Fruit fly (Drosophila melanogaster) whole organism, embryonic: ENCODE results near the gene CG17233.

Experiments
- ATbp ChIP-seq: fragments of 200-800 bp; sonication (Bioruptor generic); optimal IDR thresholded peaks from 2 replicates; lab custom pipeline; 2017; ENCODE audit warnings: missing biosample characterization, mild to moderate bottlenecking, missing genetic modification characterization, missing genetic modification reagents
- Bdp1 ChIP-seq: fragments of 200-800 bp; sonication (Bioruptor generic); optimal IDR thresholded peaks from 3 replicates; lab custom pipeline; 2016; ENCODE audit warnings: missing biosample characterization, missing genetic modification characterization
- CG11247 ChIP-seq: fragments of 200-800 bp; sonication (Bioruptor generic); IDR thresholded peaks from 2 replicates; pipeline ENCODE4 v1.3.6; 2022; ENCODE audit warnings: missing biosample characterization, missing genetic modification characterization
- CG11696 ChIP-seq: fragments of 200-800 bp; sonication (Bioruptor generic); IDR thresholded peaks from 2 replicates; pipeline ENCODE4 v1.3.6; 2022; ENCODE audit warnings: missing biosample characterization, missing genetic modification characterization
- CG13775 ChIP-seq: fragments of 200-800 bp; sonication (Bioruptor generic); optimal IDR thresholded peaks from 3 replicates; lab custom pipeline; 2017; ENCODE audit warnings: missing biosample characterization, mild to moderate bottlenecking, missing genetic modification characterization
- CG17612 ChIP-seq: fragments of 200-800 bp; sonication (Bioruptor generic); IDR thresholded peaks from 2 replicates; pipeline ENCODE4 v1.3.6; 2022; ENCODE audit warnings: missing biosample characterization, missing genetic modification characterization
- CG1792 ChIP-seq: fragments of 200-800 bp; sonication (Bioruptor generic); optimal IDR thresholded peaks from 2 replicates; lab custom pipeline; 2016; ENCODE audit warnings: missing biosample characterization, missing genetic modification characterization
- CG18599 ChIP-seq: fragments of 200-800 bp; sonication (Bioruptor generic); optimal IDR thresholded peaks from 3 replicates; lab custom pipeline; 2017; ENCODE audit warnings: missing biosample characterization, missing genetic modification characterization, mild to moderate bottlenecking, moderate library complexity, missing genetic modification reagents
- CG2199 ChIP-seq: fragments of 200-800 bp; sonication (Bioruptor generic); IDR thresholded peaks from 3 replicates; pipeline ENCODE4 v1.3.6; 2022; ENCODE audit warnings: missing biosample characterization, missing genetic modification characterization
- CG2712 ChIP-seq: fragments of 200-800 bp; optimal IDR thresholded peaks from 3 replicates; lab custom pipeline; 2019; ENCODE audit warnings: missing biosample characterization, mild to moderate bottlenecking, missing genetic modification characterization, moderate library complexity
- CG2875 ChIP-seq: fragments of 200-800 bp; sonication (Bioruptor generic); optimal IDR thresholded peaks from 2 replicates; lab custom pipeline; 2017; ENCODE audit warnings: missing biosample characterization, mild to moderate bottlenecking, missing genetic modification characterization, missing genetic modification reagents
- CG4328 ChIP-seq: fragments of 200-800 bp; sonication (Bioruptor generic); optimal IDR thresholded peaks from 3 replicates; lab custom pipeline; 2017; ENCODE audit warnings: missing biosample characterization, missing genetic modification reagents, missing genetic modification characterization
- CG6254 ChIP-seq: fragments of 200-800 bp; sonication (Bioruptor generic); optimal IDR thresholded peaks from 3 replicates; lab custom pipeline; 2017; ENCODE audit warnings: mild to moderate bottlenecking, missing biosample characterization, missing genetic modification reagents, missing genetic modification characterization
- CG6813 ChIP-seq: fragments of 200-800 bp; sonication (Bioruptor generic); optimal IDR thresholded peaks from 2 replicates; lab custom pipeline; 2017; ENCODE audit warnings: missing biosample characterization, missing genetic modification characterization, mild to moderate bottlenecking, moderate library complexity, missing genetic modification reagents
- CG7839 ChIP-seq: fragments of 200-800 bp; sonication (Bioruptor generic); optimal IDR thresholded peaks from 3 replicates; lab custom pipeline; 2018; ENCODE audit warnings: missing biosample characterization, mild to moderate bottlenecking, missing genetic modification characterization, moderate library complexity
- D ChIP-seq, 2 experiments: fragments of 200-800 bp in 1 of 2; fragments of >200 bp in 1 of 2; sonication (Bioruptor generic) in 1 of 2; optimal IDR thresholded peaks; 2 replicates in 1 of 2; 3 replicates in 1 of 2; lab custom pipeline; 2017; ENCODE audit warnings: mild to moderate bottlenecking in 1 of 2, missing biosample characterization in 1 of 2, missing genetic modification characterization in 1 of 2, missing genetic modification reagents in 1 of 2
- Dbx ChIP-seq: fragments of 200-800 bp; sonication (Bioruptor generic); IDR thresholded peaks from 3 replicates; pipeline ENCODE4 v1.3.6; 2022; ENCODE audit warnings: missing biosample characterization, missing genetic modification characterization
- Dref ChIP-seq: fragments of 200-800 bp; sonication (Bioruptor generic); IDR thresholded peaks from 2 replicates; pipeline ENCODE4 v1.3.6; 2022; ENCODE audit warnings: missing biosample characterization, missing genetic modification characterization
- E2f1 ChIP-seq: fragments of 200-800 bp; sonication (Bioruptor generic); IDR thresholded peaks from 2 replicates; pipeline ENCODE4 v1.3.6; 2022; ENCODE audit warnings: missing biosample characterization, missing genetic modification characterization
- ERR ChIP-seq: fragments of 200-800 bp; sonication (Bioruptor generic); optimal IDR thresholded peaks from 2 replicates; lab custom pipeline; 2016; ENCODE audit warnings: missing biosample characterization, missing genetic modification characterization
- HHEX ChIP-seq: fragments of 200-800 bp; sonication (Bioruptor generic); optimal IDR thresholded peaks from 3 replicates; lab custom pipeline; 2017; ENCODE audit warnings: missing biosample characterization, mild to moderate bottlenecking, missing genetic modification characterization, missing genetic modification reagents
- Hand ChIP-seq: fragments of 200-800 bp; sonication (Bioruptor generic); optimal IDR thresholded peaks from 2 replicates; lab custom pipeline; 2017; ENCODE audit warnings: mild to moderate bottlenecking, missing biosample characterization, missing genetic modification reagents, missing genetic modification characterization
- MESR4 ChIP-seq: fragments of 200-800 bp; sonication (Bioruptor generic); optimal IDR thresholded peaks from 2 replicates; lab custom pipeline; 2018; ENCODE audit warnings: missing biosample characterization, mild to moderate bottlenecking, missing genetic modification characterization, moderate library complexity
- MTF-1 ChIP-seq: fragments of 200-800 bp; sonication (Bioruptor generic); optimal IDR thresholded peaks from 2 replicates; lab custom pipeline; 2018; ENCODE audit warnings: missing biosample characterization, mild to moderate bottlenecking, missing genetic modification characterization, borderline replicate concordance
- NC2β ChIP-seq: fragments of 200-800 bp; sonication (Bioruptor generic); optimal IDR thresholded peaks from 2 replicates; lab custom pipeline; 2016; ENCODE audit warnings: missing biosample characterization, missing genetic modification characterization
- NfI ChIP-seq: fragments of 200-800 bp; sonication (Bioruptor generic); optimal IDR thresholded peaks from 3 replicates; lab custom pipeline; 2018; ENCODE audit warnings: missing biosample characterization, mild to moderate bottlenecking, missing genetic modification characterization, moderate library complexity
- Ravus ChIP-seq: fragments of 200-800 bp; sonication (Bioruptor generic); IDR thresholded peaks from 2 replicates; pipeline ENCODE4 v1.3.6; 2022; ENCODE audit warnings: missing biosample characterization, missing genetic modification characterization
- ase ChIP-seq: fragments of 200-800 bp; sonication (Bioruptor generic); IDR thresholded peaks from 3 replicates; pipeline ENCODE4 v1.3.6; 2022; ENCODE audit warnings: missing biosample characterization, missing genetic modification characterization
- bcd ChIP-seq: fragments of 200-800 bp; sonication (Bioruptor generic); optimal IDR thresholded peaks from 2 replicates; lab custom pipeline; 2017; ENCODE audit warnings: missing biosample characterization, mild to moderate bottlenecking, missing genetic modification characterization
- chif ChIP-seq, 2 experiments: fragments of 200-800 bp; sonication (Bioruptor generic); optimal IDR thresholded peaks; 3 replicates each; lab custom pipeline; 2016; ENCODE audit warnings: missing biosample characterization in 2 of 2, missing genetic modification characterization in 2 of 2
- crp ChIP-seq, 2 experiments: fragments of 200-800 bp; sonication (Bioruptor generic); optimal IDR thresholded peaks; 2 replicates in 1 of 2; 3 replicates in 1 of 2; lab custom pipeline; 2017; ENCODE audit warnings: missing biosample characterization in 2 of 2, missing genetic modification characterization in 2 of 2, mild to moderate bottlenecking in 1 of 2, moderate library complexity in 1 of 2
- dmrt99B ChIP-seq: fragments of 200-800 bp; sonication (Bioruptor generic); optimal IDR thresholded peaks from 2 replicates; lab custom pipeline; 2018; ENCODE audit warnings: missing biosample characterization, mild to moderate bottlenecking, missing genetic modification characterization, moderate library complexity
- esg ChIP-seq: fragments of 200-800 bp; sonication (Bioruptor generic); conservative IDR thresholded peaks from 2 replicates; pipeline ENCODE4 v1.3.6; 2022; ENCODE audit warnings: missing biosample characterization, missing genetic modification characterization
- ewg ChIP-seq: fragments of 200-800 bp; sonication (Bioruptor generic); optimal IDR thresholded peaks from 3 replicates; lab custom pipeline; 2017; ENCODE audit warnings: mild to moderate bottlenecking, missing biosample characterization, missing genetic modification reagents, missing genetic modification characterization
- gce ChIP-seq: fragments of 200-800 bp; sonication (Bioruptor generic); IDR thresholded peaks from 3 replicates; pipeline ENCODE4 v1.3.6; 2022; ENCODE audit warnings: missing biosample characterization, missing genetic modification characterization
- ham ChIP-seq: fragments of 200-800 bp; sonication (Bioruptor generic); IDR thresholded peaks from 2 replicates; pipeline ENCODE4 v1.3.6; 2022; ENCODE audit warnings: missing biosample characterization, missing genetic modification characterization
- inv ChIP-seq: fragments of 200-800 bp; sonication (Bioruptor generic); IDR thresholded peaks from 2 replicates; pipeline ENCODE4 v1.3.6; 2022; ENCODE audit warnings: missing biosample characterization, missing genetic modification characterization; ENCODE audit not compliant: partially characterized antibody
- jing ChIP-seq: fragments of 200-800 bp; sonication (Bioruptor generic); optimal IDR thresholded peaks from 2 replicates; lab custom pipeline; 2018; ENCODE audit warnings: missing biosample characterization, mild to moderate bottlenecking, missing genetic modification characterization
- ken ChIP-seq: fragments of 200-800 bp; sonication (Bioruptor generic); IDR thresholded peaks from 3 replicates; pipeline ENCODE4 v1.3.6; 2022; ENCODE audit warnings: missing biosample characterization, missing genetic modification characterization
- lmd ChIP-seq: fragments of 200-800 bp; sonication (Bioruptor generic); IDR thresholded peaks from 2 replicates; pipeline ENCODE4 v1.3.6; 2022; ENCODE audit warnings: missing biosample characterization, missing genetic modification characterization
- org-1 ChIP-seq: fragments of 200-800 bp; sonication (Bioruptor generic); optimal IDR thresholded peaks from 2 replicates; lab custom pipeline; 2017; ENCODE audit warnings: missing biosample characterization, missing genetic modification characterization
- p53 ChIP-seq: fragments of 200-800 bp; sonication (Bioruptor generic); optimal IDR thresholded peaks from 2 replicates; lab custom pipeline; 2016; ENCODE audit warnings: missing biosample characterization, missing genetic modification characterization
- ro ChIP-seq: fragments of 200-800 bp; sonication (Bioruptor generic); IDR thresholded peaks from 2 replicates; pipeline ENCODE4 v1.3.6; 2022; ENCODE audit warnings: missing biosample characterization, missing genetic modification characterization
- sens ChIP-seq: fragments of 200-800 bp; sonication (Bioruptor generic); peaks from one replicate; lab custom pipeline; 2016; ENCODE audit warnings: missing biosample characterization, missing genetic modification characterization
- sim ChIP-seq: fragments of 200-800 bp; sonication (Bioruptor generic); IDR thresholded peaks from 2 replicates; pipeline ENCODE4 v1.3.6; 2022; ENCODE audit warnings: missing biosample characterization, missing genetic modification characterization
- slbo ChIP-seq: fragments of 200-800 bp; sonication (Bioruptor generic); IDR thresholded peaks from 2 replicates; pipeline ENCODE4 v1.3.6; 2022; ENCODE audit warnings: missing biosample characterization, missing genetic modification characterization
- sr ChIP-seq: fragments of 200-800 bp; sonication (Bioruptor generic); IDR thresholded peaks from 3 replicates; pipeline ENCODE4 v1.3.6; 2022; ENCODE audit warnings: missing biosample characterization, missing genetic modification characterization
- tup ChIP-seq: fragments of 200-800 bp; sonication (Bioruptor generic); optimal IDR thresholded peaks from 2 replicates; lab custom pipeline; 2016; ENCODE audit warnings: missing biosample characterization, mild to moderate bottlenecking, missing genetic modification characterization, moderate library complexity
- zen2 ChIP-seq: fragments of 200-800 bp; sonication (Bioruptor generic); IDR thresholded peaks from 3 replicates; pipeline ENCODE4 v1.3.6; 2022; ENCODE audit warnings: missing biosample characterization, missing genetic modification characterization; ENCODE audit not compliant: partially characterized antibody
- zfh1 ChIP-seq: fragments of 200-800 bp; sonication (Bioruptor generic); IDR thresholded peaks from 3 replicates; pipeline ENCODE4 v1.3.6; 2022; ENCODE audit warnings: missing biosample characterization, missing genetic modification characterization

CG17233 gene

dm6 chr3L:20276615-20277014, 34.9 kb upstream of the CG17233 start (continued):
- TF ChIP-seq jing (no peak), p53 (GFP tag; lab: Kevin White, UChicago) (no peak), CG17612 (GFP tag; lab: Robert Waterston, UW) (no peak), crp (GFP tag; optimal IDR thresholded peaks at IDR 0.05; lab: Kevin White, UChicago) (no peak), esg (GFP tag; lab: Robert Waterston, UW) (no peak), Hand (peak; percentile 53), Dref (GFP tag; lab: Robert Waterston, UW) (no peak; the same call in 1 of the 2 replicates), sens (no peak), dmrt99B (tag; lab: Kevin White, UChicago) (peak; percentile 69), inv (GFP tag; lab: Robert Waterston, UW) (no peak), NC2β (GFP tag; lab: Kevin White, UChicago) (peak; percentile 1), CG2875 (GFP tag; lab: Kevin White, UChicago) (no peak), CG2199 (GFP tag; lab: Robert Waterston, UW) (no peak), E2f1 (GFP tag; lab: Robert Waterston, UW) (peak; percentile 16; the same call in 1 of the 2 replicates), NfI (GFP tag; lab: Kevin White, UChicago) (peak; percentile 34), MESR4 (GFP tag; lab: Kevin White, UChicago) (no peak), Dbx (no peak), ham (GFP tag; lab: Robert Waterston, UW) (no peak), slbo (peak; percentile 55), ERR (GFP tag; lab: Kevin White, UChicago) (no peak), Ravus (GFP tag; lab: Robert Waterston, UW) (no peak), ase (no peak), CG11247 (GFP tag; lab: Robert Waterston, UW) (0 out of 2 replicates have a peak, but pooled peaks have one; percentile 8), CG7839 (tag; lab: Kevin White, UChicago) (peak; percentile 63), ro (no peak), zen2 (no peak), org-1 (GFP tag; lab: Kevin White, UChicago) (peak; percentile 20), ewg (peak; percentile 6), bcd (GFP tag; lab: Kevin White, UChicago) (peak; percentile 37)
- TF ChIP-seq, all 482 proteins: peak for 132

dm6 chr3L:20275886-20276285, 34.2 kb upstream of the CG17233 start:
- TF ChIP-seq ken: peak; percentile 52; the same call in 1 of the 3 replicates
- peak; percentile 77 for TF ChIP-seq ATbp (GFP tag; lab: Kevin White, UChicago)
- TF ChIP-seq CG13775 (GFP tag; lab: Kevin White, UChicago): no peak
- TF ChIP-seq CG6813 (GFP tag; lab: Kevin White, UChicago): peak; percentile 18
- TF ChIP-seq HHEX (GFP tag; lab: Kevin White, UChicago): peak; percentile 35
- peak in 1 of 2 experiments; percentile 9 for TF ChIP-seq chif (GFP tag; optimal IDR thresholded peaks at IDR 0.05; lab: Kevin White, UChicago)
- 0 out of 2 replicates have a peak, but pooled peaks have one; percentile 17 for TF ChIP-seq CG11696 (GFP tag; lab: Robert Waterston, UW)
- no peak for TF ChIP-seq CG1792 (GFP tag; lab: Kevin White, UChicago)
- 0 out of 3 replicates have a peak, but pooled peaks have one; percentile 55 for TF ChIP-seq sr (GFP tag; lab: Robert Waterston, UW)
- TF ChIP-seq Bdp1: no peak
- peak; percentile 20 for TF ChIP-seq CG18599 (GFP tag; lab: Kevin White, UChicago)
- TF ChIP-seq gce: 0 out of 3 replicates have a peak, but pooled peaks have one; percentile 47
- no peak for TF ChIP-seq lmd (GFP tag; lab: Robert Waterston, UW)
- 0 out of 2 replicates have a peak, but pooled peaks have one; percentile 51 for TF ChIP-seq sim (GFP tag; lab: Robert Waterston, UW)
- no peak for TF ChIP-seq D (optimal IDR thresholded peaks at IDR 0.05; lab: Kevin White, UChicago)
- peak; percentile 4 for TF ChIP-seq D (GFP tag; optimal IDR thresholded peaks at IDR 0.05; lab: Kevin White, UChicago)
- peak; percentile 2 for TF ChIP-seq CG6254 (GFP tag; lab: Kevin White, UChicago)
- TF ChIP-seq CG4328 (GFP tag; lab: Kevin White, UChicago): no peak
- no peak for TF ChIP-seq ase
- TF ChIP-seq CG2712 (tag; lab: Kevin White, UChicago): no peak
- peak; percentile 10 for TF ChIP-seq MTF-1 (GFP tag; lab: Kevin White, UChicago)
- TF ChIP-seq tup (GFP tag; lab: Kevin White, UChicago): no peak
- TF ChIP-seq zfh1 (GFP tag; lab: Robert Waterston, UW): 0 out of 3 replicates have a peak, but pooled peaks have one; percentile 33
- TF ChIP-seq NfI (GFP tag; lab: Kevin White, UChicago): no peak
